Fruit fly (Drosophila melanogaster) Kc167 (cell line): ENCODE measurements around the gene Arp6.

Experiments
- Myc ChIP-seq: fragments of >200 bp; optimal IDR thresholded peaks from 2 replicates; lab custom pipeline; 2017; ENCODE audit warnings: missing external identifiers
- Sin3A ChIP-seq: fragments of >200 bp; optimal IDR thresholded peaks from 2 replicates; lab custom pipeline; 2018; ENCODE audit warnings: missing external identifiers
- h ChIP-seq: fragments of >200 bp; optimal IDR thresholded peaks from 3 replicates; lab custom pipeline; 2018; ENCODE audit warnings: missing external identifiers
- insv ChIP-seq: fragments of >200 bp; optimal IDR thresholded peaks from 3 replicates; lab custom pipeline; 2018; ENCODE audit warnings: missing external identifiers
- psq ChIP-seq: fragments of >200 bp; optimal IDR thresholded peaks from 2 replicates; lab custom pipeline; 2017; ENCODE audit warnings: missing external identifiers
- ttk ChIP-seq: sonication (Bioruptor generic); optimal IDR thresholded peaks from 2 replicates; lab custom pipeline; 2017; ENCODE audit warnings: missing external identifiers

The Arp6 gene

DNA sequence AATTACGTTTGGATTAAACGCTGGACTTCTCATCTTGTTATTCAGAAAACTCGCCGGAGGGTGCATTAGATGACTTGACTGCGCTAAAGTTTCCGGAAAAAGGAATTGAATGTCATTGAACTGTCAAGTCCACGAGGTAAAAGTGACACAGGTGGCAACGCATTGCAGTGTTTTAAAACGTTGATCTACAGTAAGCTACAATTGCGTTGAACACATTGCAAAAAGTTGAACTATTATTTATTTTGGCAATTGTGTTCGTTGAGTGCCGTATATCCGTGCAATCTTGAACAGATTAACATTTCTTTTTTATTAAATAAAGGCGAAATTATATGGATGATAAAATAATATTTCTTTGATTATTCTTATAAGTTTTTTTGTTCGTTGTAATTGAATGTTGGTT, 48.2 kb downstream of the Arp6 start, which contains the start of gene CG15599:
CG15599 (minus strand) TSS at position 101 of the 400 bp plus-strand sequence.
- TF ChIP-seq psq (lab: Kevin White, UChicago) (no peak), h (lab: Kevin White, UChicago) (no peak), Sin3A (lab: Kevin White, UChicago) (no peak), ttk (no peak), Myc (lab: Kevin White, UChicago) (no peak), insv (lab: Kevin White, UChicago) (no peak)
